Worm (Caenorhabditis elegans) whole organism, L4 larva: ENCODE measurements around the gene rab-19.

Experiments
- Y5F2A.4 ChIP-seq: fragments of 200-800 bp; sonication (Bioruptor generic); optimal IDR thresholded peaks from 2 replicates; lab custom pipeline; 2018; ENCODE audit warnings: mild to moderate bottlenecking, missing genetic modification characterization, missing compliant biosample characterization
- ZK546.5 ChIP-seq, 2 experiments: sonication (generic microtip); optimal IDR thresholded peaks; 2 replicates each; lab custom pipeline; 2017; ENCODE audit warnings: missing biosample characterization in 2 of 2, missing genetic modification characterization in 2 of 2
- aly-2 ChIP-seq: sonication (generic microtip); optimal IDR thresholded peaks from 2 replicates; lab custom pipeline; 2018; ENCODE audit warnings: missing biosample characterization, missing genetic modification characterization
- ama-1 ChIP-seq: fragments of 150-350 bp; optimal IDR thresholded peaks from 2 replicates; lab custom pipeline; 2014; ENCODE audit warnings: inconsistent platforms, mixed read lengths
- ceh-82 ChIP-seq: sonication (generic microtip); optimal IDR thresholded peaks from 2 replicates; lab custom pipeline; 2017; ENCODE audit warnings: missing biosample characterization, missing genetic modification characterization
- daf-12 ChIP-seq: fragments of 150-350 bp; optimal IDR thresholded peaks from 2 replicates; lab custom pipeline; 2014; ENCODE audit warnings: missing biosample characterization, missing genetic modification reagents, missing genetic modification characterization
- fos-1 ChIP-seq: fragments of 150-350 bp; optimal IDR thresholded peaks from 2 replicates; lab custom pipeline; 2014; ENCODE audit warnings: missing biosample characterization, missing genetic modification characterization
- hif-1 ChIP-seq, 2 experiments: sonication (generic microtip); optimal IDR thresholded peaks; 2 replicates each; lab custom pipeline; 2016 to 2017; ENCODE audit warnings: missing compliant biosample characterization in 2 of 2, missing genetic modification characterization in 2 of 2, missing genetic modification reagents in 2 of 2, missing genotype in 2 of 2, mild to moderate bottlenecking in 1 of 2
- lsy-2 ChIP-seq, 2 experiments: fragments of 150-350 bp in 1 of 2; sonication (generic microtip) in 1 of 2; optimal IDR thresholded peaks; 2 replicates each; lab custom pipeline; 2014 to 2017; ENCODE audit warnings: missing biosample characterization in 2 of 2, missing genetic modification characterization in 2 of 2
- nhr-76 ChIP-seq: fragments of 150-350 bp; optimal IDR thresholded peaks from 2 replicates; lab custom pipeline; 2014; ENCODE audit warnings: missing biosample characterization, missing genetic modification characterization
- pha-4 ChIP-seq, 2 experiments: fragments of 150-350 bp in 1 of 2; fragments of 200-800 bp in 1 of 2; sonication (Bioruptor generic) in 1 of 2; IDR thresholded peaks in 1 of 2; optimal IDR thresholded peaks in 1 of 2; 2 replicates each; pipeline versions ENCODE4 v1.3.6 to Lab custom; 2014 to 2022; ENCODE audit warnings: missing genetic modification characterization in 2 of 2, missing genetic modification reagents in 2 of 2, missing biosample characterization in 1 of 2, missing compliant biosample characterization in 1 of 2
- sdz-12 ChIP-seq: fragments of 200-800 bp; sonication (Bioruptor generic); optimal IDR thresholded peaks from 2 replicates; lab custom pipeline; 2018; ENCODE audit warnings: mild to moderate bottlenecking, missing genetic modification characterization, missing compliant biosample characterization
- zag-1 ChIP-seq: fragments of 150-350 bp; optimal IDR thresholded peaks from 2 replicates; lab custom pipeline; 2014; ENCODE audit warnings: missing biosample characterization, missing genetic modification characterization
- zfp-3 ChIP-seq: fragments of 200-800 bp; sonication (Bioruptor generic); conservative IDR thresholded peaks from 2 replicates; pipeline ENCODE4 v1.3.6; 2022; ENCODE audit warnings: missing genetic modification reagents, missing genetic modification characterization, missing compliant biosample characterization

- TF ChIP-seq hif-1 (tag; optimal IDR thresholded peaks at IDR 0.05; lab: Kevin White, UChicago) (no peak), ceh-82 (tag; lab: Kevin White, UChicago) (no peak), zag-1 (tag; lab: Kevin White, UChicago) (no peak), lsy-2 (tag; optimal IDR thresholded peaks at IDR 0.05; lab: Kevin White, UChicago) (no peak), ZK546.5 (tag; optimal IDR thresholded peaks at IDR 0.05; lab: Kevin White, UChicago) (no peak), zfp-3 (no peak), ama-1 (lab: Kevin White, UChicago) (no peak), pha-4 (GFP tag; IDR thresholded peaks at IDR 0.05; lab: Robert Waterston, UW) (no peak), pha-4 (tag; optimal IDR thresholded peaks at IDR 0.05; lab: Kevin White, UChicago) (no peak), fos-1 (no peak), nhr-76 (tag; lab: Kevin White, UChicago) (no peak), daf-12 (tag; lab: Kevin White, UChicago) (no peak), sdz-12 (GFP tag; lab: Kevin White, UChicago) (no peak), Y5F2A.4 (GFP tag; lab: Kevin White, UChicago) (no peak), aly-2 (tag; lab: Kevin White, UChicago) (no peak)
Observed at ce11 chrIV:13394686-13395085, 10.5 kb upstream of the rab-19 start.
